Worm (Caenorhabditis elegans) whole organism, L4 larva: ENCODE data around the gene T10B10.4.
A peak's percentile ranks its signal among the peaks of the same experiment; 100 is the strongest.

Experiments used
- F37D6.2 ChIP-seq: sonication (generic microtip); optimal IDR thresholded peaks from 2 replicates; lab custom pipeline; 2016; ENCODE audit warnings: mild to moderate bottlenecking, missing genetic modification characterization, missing compliant biosample characterization
- Y105C5A.15 ChIP-seq: fragments of 200-800 bp; sonication (Bioruptor generic); IDR thresholded peaks from 2 replicates; pipeline ENCODE4 v1.3.6; 2022; ENCODE audit warnings: missing genetic modification characterization, missing compliant biosample characterization
- Y48G9A.11 ChIP-seq: fragments of 200-800 bp; sonication (Bioruptor generic); IDR thresholded peaks from 2 replicates; pipeline ENCODE4 v1.3.6; 2022; ENCODE audit warnings: missing genetic modification reagents, missing genetic modification characterization, missing compliant biosample characterization
- Y75B8A.6 ChIP-seq: fragments of 200-800 bp; sonication (Bioruptor generic); IDR thresholded peaks from 2 replicates; pipeline ENCODE4 v1.3.6; 2022; ENCODE audit warnings: missing genetic modification reagents, missing genetic modification characterization, missing compliant biosample characterization
- ZK337.2 ChIP-seq: fragments of 200-800 bp; sonication (Bioruptor generic); IDR thresholded peaks from 2 replicates; pipeline ENCODE4 v1.3.6; 2022; ENCODE audit warnings: missing genetic modification reagents, missing genetic modification characterization, missing compliant biosample characterization
- aha-1 ChIP-seq: fragments of 150-350 bp; peaks from one replicate; lab custom pipeline; 2014; ENCODE audit warnings: missing biosample characterization, missing genetic modification characterization
- aly-2 ChIP-seq: sonication (generic microtip); optimal IDR thresholded peaks from 2 replicates; lab custom pipeline; 2018; ENCODE audit warnings: missing biosample characterization, missing genetic modification characterization
- ama-1 ChIP-seq: fragments of 150-350 bp; optimal IDR thresholded peaks from 2 replicates; lab custom pipeline; 2014; ENCODE audit warnings: inconsistent platforms, mixed read lengths
- attf-4 ChIP-seq: sonication (generic microtip); optimal IDR thresholded peaks from 3 replicates; lab custom pipeline; 2017; ENCODE audit warnings: missing biosample characterization, missing genetic modification characterization
- ceh-20 ChIP-seq: fragments of 200-800 bp; sonication (Bioruptor generic); IDR thresholded peaks from 2 replicates; pipeline ENCODE4 v1.3.6; 2022; ENCODE audit warnings: missing genetic modification reagents, missing genetic modification characterization, missing compliant biosample characterization
- ceh-32 ChIP-seq: sonication (generic microtip); optimal IDR thresholded peaks from 2 replicates; lab custom pipeline; 2016; ENCODE audit warnings: mild to moderate bottlenecking, missing genetic modification characterization, missing compliant biosample characterization; ENCODE audit not compliant: poor library complexity
- ceh-44 ChIP-seq: fragments of 200-800 bp; sonication (Bioruptor generic); IDR thresholded peaks from 2 replicates; pipeline ENCODE4 v1.3.6; 2022; ENCODE audit warnings: missing genetic modification reagents, missing genetic modification characterization, missing compliant biosample characterization
- ceh-62 ChIP-seq: sonication (generic microtip); optimal IDR thresholded peaks from 2 replicates; lab custom pipeline; 2017; ENCODE audit warnings: missing biosample characterization, missing genetic modification characterization
- ces-1 ChIP-seq: fragments of 150-350 bp; sonication (generic microtip); optimal IDR thresholded peaks from 4 replicates; lab custom pipeline; 2014; ENCODE audit warnings: missing biosample characterization, missing genetic modification reagents, missing genetic modification characterization
- daf-12 ChIP-seq: fragments of 150-350 bp; optimal IDR thresholded peaks from 2 replicates; lab custom pipeline; 2014; ENCODE audit warnings: missing biosample characterization, missing genetic modification reagents, missing genetic modification characterization
- dve-1 ChIP-seq: sonication (generic microtip); optimal IDR thresholded peaks from 2 replicates; lab custom pipeline; 2017; ENCODE audit warnings: antibody characterized with exemption, mild to moderate bottlenecking, missing genetic modification characterization, missing compliant biosample characterization; ENCODE audit not compliant: insufficient read depth
- egl-27 ChIP-seq: sonication (generic microtip); optimal IDR thresholded peaks from 3 replicates; lab custom pipeline; 2017; ENCODE audit warnings: missing biosample characterization, missing genetic modification reagents, missing genetic modification characterization
- egl-43 ChIP-seq: fragments of 200-800 bp; sonication (Bioruptor generic); IDR thresholded peaks from 2 replicates; pipeline ENCODE4 v1.3.6; 2022; ENCODE audit warnings: missing genetic modification reagents, missing genetic modification characterization, missing compliant biosample characterization
- fos-1 ChIP-seq: fragments of 150-350 bp; optimal IDR thresholded peaks from 2 replicates; lab custom pipeline; 2014; ENCODE audit warnings: missing biosample characterization, missing genetic modification characterization
- hlh-11 ChIP-seq: fragments of 200-800 bp; sonication (Bioruptor generic); optimal IDR thresholded peaks from 2 replicates; lab custom pipeline; 2018; ENCODE audit warnings: mild to moderate bottlenecking, missing genetic modification characterization, missing compliant biosample characterization
- hlh-30 ChIP-seq: sonication (generic microtip); optimal IDR thresholded peaks from 2 replicates; lab custom pipeline; 2017; ENCODE audit warnings: antibody characterized with exemption, mild to moderate bottlenecking, missing genetic modification characterization, missing compliant biosample characterization; ENCODE audit not compliant: insufficient read depth
- hmg-1.1 ChIP-seq: fragments of 200-800 bp; sonication (Bioruptor generic); IDR thresholded peaks from 2 replicates; pipeline ENCODE4 v1.3.6; 2022; ENCODE audit warnings: missing genetic modification reagents, missing genetic modification characterization, missing compliant biosample characterization
- lim-7 ChIP-seq: fragments of 200-800 bp; sonication (Bioruptor generic); IDR thresholded peaks from 2 replicates; pipeline ENCODE4 v1.3.6; 2022; ENCODE audit warnings: missing genetic modification characterization, missing compliant biosample characterization
- lin-1 ChIP-seq: fragments of 200-800 bp; sonication (Bioruptor generic); IDR thresholded peaks from 2 replicates; pipeline ENCODE4 v1.3.6; 2022; ENCODE audit warnings: missing genetic modification reagents, missing genetic modification characterization, missing compliant biosample characterization
- lin-13 ChIP-seq: fragments of 150-350 bp; optimal IDR thresholded peaks from 2 replicates; lab custom pipeline; 2014; ENCODE audit warnings: missing biosample characterization, missing genetic modification reagents, missing genetic modification characterization
- lir-3 ChIP-seq: sonication (generic microtip); optimal IDR thresholded peaks from 2 replicates; lab custom pipeline; 2016; ENCODE audit warnings: mild to moderate bottlenecking, missing genetic modification characterization, missing compliant biosample characterization
- lsy-2 ChIP-seq, 2 experiments: fragments of 150-350 bp in 1 of 2; sonication (generic microtip) in 1 of 2; optimal IDR thresholded peaks; 2 replicates each; lab custom pipeline; 2014 to 2017; ENCODE audit warnings: missing biosample characterization in 2 of 2, missing genetic modification characterization in 2 of 2
- madf-5 ChIP-seq, 2 experiments: fragments of 200-800 bp; sonication (Bioruptor generic); IDR thresholded peaks; 2 replicates each; pipeline ENCODE4 v1.3.6; 2022; ENCODE audit warnings: missing compliant biosample characterization in 2 of 2, missing genetic modification characterization in 2 of 2
- mdl-1 ChIP-seq, 2 experiments: fragments of 150-350 bp in 1 of 2; sonication (generic microtip) in 1 of 2; optimal IDR thresholded peaks; 2 replicates each; lab custom pipeline; 2014 to 2017; ENCODE audit warnings: missing biosample characterization in 2 of 2, missing genetic modification characterization in 2 of 2
- mxl-3 ChIP-seq: fragments of 200-800 bp; sonication (Bioruptor generic); optimal IDR thresholded peaks from 2 replicates; lab custom pipeline; 2018; ENCODE audit warnings: mild to moderate bottlenecking, missing genetic modification characterization, missing compliant biosample characterization
- nhr-10 ChIP-seq: fragments of 150-350 bp; optimal IDR thresholded peaks from 2 replicates; lab custom pipeline; 2014; ENCODE audit warnings: missing biosample characterization, missing genetic modification characterization
- nhr-102 ChIP-seq: sonication (generic microtip); optimal IDR thresholded peaks from 2 replicates; lab custom pipeline; 2016; ENCODE audit warnings: mild to moderate bottlenecking, missing genetic modification characterization, moderate library complexity, missing compliant biosample characterization
- nhr-237 ChIP-seq: sonication (generic microtip); optimal IDR thresholded peaks from 2 replicates; lab custom pipeline; 2017; ENCODE audit warnings: missing biosample characterization, missing genetic modification characterization
- nhr-25 ChIP-seq: sonication (generic microtip); optimal IDR thresholded peaks from 2 replicates; lab custom pipeline; 2017; ENCODE audit warnings: missing genetic modification characterization, mild to moderate bottlenecking, missing compliant biosample characterization, antibody characterized with exemption, moderate library complexity, borderline replicate concordance; ENCODE audit not compliant: insufficient read depth
- nhr-41 ChIP-seq: fragments of 200-800 bp; sonication (Bioruptor generic); IDR thresholded peaks from 2 replicates; pipeline ENCODE4 v1.3.6; 2022; ENCODE audit warnings: missing genetic modification reagents, missing genetic modification characterization, missing compliant biosample characterization
- nhr-6 ChIP-seq: fragments of 150-350 bp; optimal IDR thresholded peaks from 2 replicates; lab custom pipeline; 2014; ENCODE audit warnings: missing biosample characterization, missing genetic modification characterization
- nhr-76 ChIP-seq: fragments of 150-350 bp; optimal IDR thresholded peaks from 2 replicates; lab custom pipeline; 2014; ENCODE audit warnings: missing biosample characterization, missing genetic modification characterization
- pha-4 ChIP-seq, 2 experiments: fragments of 150-350 bp in 1 of 2; fragments of 200-800 bp in 1 of 2; sonication (Bioruptor generic) in 1 of 2; IDR thresholded peaks in 1 of 2; optimal IDR thresholded peaks in 1 of 2; 2 replicates each; pipeline versions ENCODE4 v1.3.6 to Lab custom; 2014 to 2022; ENCODE audit warnings: missing genetic modification characterization in 2 of 2, missing genetic modification reagents in 2 of 2, missing biosample characterization in 1 of 2, missing compliant biosample characterization in 1 of 2
- rbr-2 ChIP-seq: sonication (generic microtip); optimal IDR thresholded peaks from 2 replicates; lab custom pipeline; 2016; ENCODE audit warnings: missing genotype, missing genetic modification characterization, missing compliant biosample characterization
- saeg-2 ChIP-seq: fragments of 200-800 bp; sonication (Bioruptor generic); IDR thresholded peaks from 2 replicates; pipeline ENCODE4 v1.3.6; 2022; ENCODE audit warnings: missing genetic modification reagents, missing genetic modification characterization, missing compliant biosample characterization
- snpc-4 ChIP-seq: fragments of 150-350 bp; optimal IDR thresholded peaks from 2 replicates; lab custom pipeline; 2014; ENCODE audit warnings: missing biosample characterization, missing genetic modification characterization
- spr-1 ChIP-seq: sonication (generic microtip); optimal IDR thresholded peaks from 2 replicates; lab custom pipeline; 2016; ENCODE audit warnings: mild to moderate bottlenecking, missing genetic modification characterization, missing compliant biosample characterization
- spr-3 ChIP-seq: fragments of 200-800 bp; sonication (Bioruptor generic); optimal IDR thresholded peaks from 2 replicates; lab custom pipeline; 2018; ENCODE audit warnings: mild to moderate bottlenecking, missing genetic modification characterization, missing compliant biosample characterization
- tra-1 ChIP-seq: fragments of 200-800 bp; sonication (Bioruptor generic); IDR thresholded peaks from 2 replicates; pipeline ENCODE4 v1.3.6; 2022; ENCODE audit warnings: missing genetic modification reagents, missing genetic modification characterization, missing compliant biosample characterization
- unc-130 ChIP-seq: sonication (generic microtip); optimal IDR thresholded peaks from 2 replicates; lab custom pipeline; 2016; ENCODE audit warnings: missing genetic modification reagents, missing genetic modification characterization, missing compliant biosample characterization
- unc-62 ChIP-seq, 3 experiments: fragments of 150-350 bp in 1 of 3; sonication (generic microtip); optimal IDR thresholded peaks in 2 of 3; peaks in 1 of 3; 1 replicate in 1 of 3; 2 replicates in 2 of 3; lab custom pipeline; 2014 to 2017; ENCODE audit warnings: missing biosample characterization in 3 of 3, missing genetic modification characterization in 3 of 3, missing genetic modification reagents in 3 of 3, missing genotype in 1 of 3
- zfp-2 ChIP-seq: sonication (generic microtip); optimal IDR thresholded peaks from 2 replicates; lab custom pipeline; 2016; ENCODE audit warnings: mild to moderate bottlenecking, missing genetic modification characterization, missing compliant biosample characterization
- zfp-3 ChIP-seq: fragments of 200-800 bp; sonication (Bioruptor generic); conservative IDR thresholded peaks from 2 replicates; pipeline ENCODE4 v1.3.6; 2022; ENCODE audit warnings: missing genetic modification reagents, missing genetic modification characterization, missing compliant biosample characterization
- zip-2 ChIP-seq: fragments of 150-350 bp; optimal IDR thresholded peaks from 2 replicates; lab custom pipeline; 2014; ENCODE audit warnings: missing biosample characterization, missing genetic modification characterization
- ztf-11 ChIP-seq: fragments of 150-350 bp; optimal IDR thresholded peaks from 2 replicates; lab custom pipeline; 2014; ENCODE audit warnings: missing biosample characterization, missing genetic modification characterization

Gene T10B10.4

DNA sequence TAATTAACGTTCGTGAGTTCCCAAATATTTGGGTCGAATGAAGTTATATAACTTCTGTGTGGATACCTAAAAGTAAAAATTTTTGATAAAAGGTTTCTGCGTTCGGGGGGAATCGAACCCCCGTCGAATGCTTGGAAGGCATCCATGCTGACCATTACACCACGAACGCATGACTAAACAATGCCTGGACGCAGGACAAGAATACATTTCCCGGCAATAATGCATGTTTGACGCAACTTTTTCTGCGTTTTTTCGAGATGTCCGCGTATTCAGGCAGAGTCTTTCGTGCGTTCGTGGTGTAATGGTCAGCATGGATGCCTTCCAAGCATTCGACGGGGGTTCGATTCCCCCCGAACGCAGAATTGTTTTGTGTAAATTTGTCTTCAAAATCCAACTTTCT lies 10.8 kb downstream of the T10B10.4 start (continued):
- peak; percentile 79 for TF ChIP-seq hlh-30
- TF ChIP-seq F37D6.2 (tag; lab: Kevin White, UChicago) = peak; percentile 61
- TF ChIP-seq ZK337.2 (GFP tag; lab: Robert Waterston, UW) = peak; percentile 85
- no peak for TF ChIP-seq nhr-237
- peak; percentile 85 for TF ChIP-seq nhr-41
- peak in 1 of 2 experiments; percentile 81 for TF ChIP-seq unc-62 (GFP tag; optimal IDR thresholded peaks at IDR 0.05 in 1 of 2; lab: Kevin White, UChicago)
- no peak for TF ChIP-seq unc-62 (tag; optimal IDR thresholded peaks at IDR 0.05; lab: Kevin White, UChicago)
- peak; percentile 80 for TF ChIP-seq dve-1
- peak; percentile 65 for TF ChIP-seq mxl-3 (GFP tag; lab: Kevin White, UChicago)
- TF ChIP-seq tra-1 (GFP tag; lab: Robert Waterston, UW) = peak; percentile 93
- peak; percentile 69 for TF ChIP-seq Y105C5A.15 (GFP tag; lab: Robert Waterston, UW)
- peak; percentile 62; the same call in 1 of the 2 replicates for TF ChIP-seq Y75B8A.6 (GFP tag; lab: Robert Waterston, UW)
- peak; percentile 87 for TF ChIP-seq zfp-3 (GFP tag; lab: Robert Waterston, UW)
- TF ChIP-seq mdl-1 (tag; optimal IDR thresholded peaks at IDR 0.05; lab: Kevin White, UChicago) = peak in 1 of 2 experiments; percentile 62
- peak; percentile 86 for TF ChIP-seq nhr-102
- TF ChIP-seq hlh-11 (tag; lab: Kevin White, UChicago) = no peak
- no peak for TF ChIP-seq ztf-11
- TF ChIP-seq pha-4 (GFP tag; IDR thresholded peaks at IDR 0.05; lab: Robert Waterston, UW) = peak; percentile 90
- no peak for TF ChIP-seq pha-4 (tag; optimal IDR thresholded peaks at IDR 0.05; lab: Kevin White, UChicago)
- no peak for TF ChIP-seq egl-27 (tag; lab: Kevin White, UChicago)
- TF ChIP-seq nhr-25 (tag; lab: Kevin White, UChicago) = peak; percentile 68
- TF ChIP-seq aha-1 = no peak
- TF ChIP-seq Y48G9A.11 = peak; percentile 90
- TF ChIP-seq ceh-32 (tag; lab: Kevin White, UChicago) = no peak
- TF ChIP-seq ceh-20 (GFP tag; lab: Robert Waterston, UW) = peak; percentile 94
- peak; percentile 96 for TF ChIP-seq lim-7 (GFP tag; lab: Robert Waterston, UW)
- no peak for TF ChIP-seq nhr-76 (tag; lab: Kevin White, UChicago)
- TF ChIP-seq ceh-62 (tag; lab: Kevin White, UChicago) = no peak
- no peak for TF ChIP-seq attf-4
- TF ChIP-seq zfp-2 (tag; lab: Kevin White, UChicago) = no peak
- TF ChIP-seq daf-12 (tag; lab: Kevin White, UChicago) = no peak
- TF ChIP-seq nhr-6 (tag; lab: Kevin White, UChicago) = peak; percentile 72
- peak; percentile 76 for TF ChIP-seq lin-13 (GFP tag; lab: Kevin White, UChicago)
- peak; percentile 91; the same call in 1 of the 2 replicates for TF ChIP-seq ceh-44
- peak; percentile 36 for TF ChIP-seq unc-130
- peak; percentile 74 for TF ChIP-seq lir-3 (tag; lab: Kevin White, UChicago)
- no peak for TF ChIP-seq snpc-4 (tag; lab: Kevin White, UChicago)
- no peak for TF ChIP-seq ces-1 (GFP tag; lab: Kevin White, UChicago)
- no peak for TF ChIP-seq aly-2
- no peak for TF ChIP-seq ama-1 (lab: Kevin White, UChicago)
- TF ChIP-seq spr-3 (GFP tag; lab: Kevin White, UChicago) = peak; percentile 76
- peak; percentile 82 for TF ChIP-seq lin-1 (GFP tag; lab: Robert Waterston, UW)
- TF ChIP-seq rbr-2 (tag; lab: Kevin White, UChicago) = peak; percentile 72
- peak; percentile 77 for TF ChIP-seq zip-2 (tag; lab: Kevin White, UChicago)
- no peak for TF ChIP-seq fos-1 (tag; lab: Kevin White, UChicago)
- no peak for TF ChIP-seq nhr-10
- TF ChIP-seq spr-1 (tag; lab: Kevin White, UChicago) = peak; percentile 57
- TF ChIP-seq lsy-2 (tag; optimal IDR thresholded peaks at IDR 0.05; lab: Kevin White, UChicago) = peak in 1 of 2 experiments; percentile 59
- peak; percentile 71 to 74; a peak in 3 of 4 replicates for TF ChIP-seq madf-5 (GFP tag; IDR thresholded peaks at IDR 0.05; lab: Robert Waterston, UW)
- TF ChIP-seq saeg-2 (GFP tag; lab: Robert Waterston, UW) = 0 out of 2 replicates have a peak, but pooled peaks have one; percentile 58
- peak; percentile 92 for TF ChIP-seq hmg-1.1 (GFP tag; lab: Robert Waterston, UW)
- TF ChIP-seq egl-43 = peak; percentile 98
